Fruit fly (Drosophila melanogaster) whole organism, embryonic: ENCODE measurements around the gene SelG.
A peak's percentile ranks its signal among the peaks of the same experiment; 100 is the strongest.

ENCODE experiments used
- CG15269 ChIP-seq: fragments of 200-800 bp; sonication (Bioruptor generic); optimal IDR thresholded peaks from 2 replicates; lab custom pipeline; 2018; ENCODE audit warnings: missing biosample characterization, mild to moderate bottlenecking, missing genetic modification characterization, moderate library complexity
- CG15479 ChIP-seq: fragments of 200-800 bp; sonication (Bioruptor generic); optimal IDR thresholded peaks from 3 replicates; lab custom pipeline; 2019; ENCODE audit warnings: missing biosample characterization, mild to moderate bottlenecking, missing genetic modification characterization, moderate library complexity
- CG15601 ChIP-seq: fragments of 200-800 bp; sonication (Bioruptor generic); optimal IDR thresholded peaks from 3 replicates; lab custom pipeline; 2019; ENCODE audit warnings: missing biosample characterization, mild to moderate bottlenecking, missing genetic modification characterization, moderate library complexity
- CG1603 ChIP-seq: fragments of 200-800 bp; sonication (Bioruptor generic); optimal IDR thresholded peaks from 2 replicates; lab custom pipeline; 2019; ENCODE audit warnings: missing biosample characterization, mild to moderate bottlenecking, missing genetic modification characterization, moderate library complexity
- CG16779 ChIP-seq: fragments of 200-800 bp; sonication (Bioruptor generic); IDR thresholded peaks from 2 replicates; pipeline ENCODE4 v1.3.6; 2022; ENCODE audit warnings: missing biosample characterization, missing genetic modification characterization
- CG31388 ChIP-seq: fragments of 200-800 bp; sonication (Bioruptor generic); optimal IDR thresholded peaks from 2 replicates; lab custom pipeline; 2016; ENCODE audit warnings: missing biosample characterization, missing genetic modification characterization
- CG32772 ChIP-seq: fragments of 200-800 bp; sonication (Bioruptor generic); IDR thresholded peaks from 2 replicates; pipeline ENCODE4 v1.3.6; 2022; ENCODE audit warnings: missing biosample characterization, missing genetic modification characterization
- CG34422 ChIP-seq: fragments of 200-800 bp; sonication (Bioruptor generic); IDR thresholded peaks from 3 replicates; pipeline ENCODE4 v1.3.6; 2022; ENCODE audit warnings: missing biosample characterization, missing genetic modification characterization
- CG7786 ChIP-seq: fragments of 200-800 bp; sonication (Bioruptor generic); optimal IDR thresholded peaks from 2 replicates; lab custom pipeline; 2016; ENCODE audit warnings: missing biosample characterization, missing genetic modification characterization
- Hey ChIP-seq: fragments of 200-800 bp; sonication (Bioruptor generic); optimal IDR thresholded peaks from 3 replicates; lab custom pipeline; 2018; ENCODE audit warnings: missing biosample characterization, mild to moderate bottlenecking, missing genetic modification characterization
- Ptx1 ChIP-seq: fragments of 200-800 bp; sonication (Bioruptor generic); IDR thresholded peaks from 2 replicates; pipeline ENCODE4 v1.3.6; 2022; ENCODE audit warnings: missing biosample characterization, missing genetic modification characterization
- fd96Cb ChIP-seq: fragments of 200-800 bp; sonication (Bioruptor generic); optimal IDR thresholded peaks from 2 replicates; lab custom pipeline; 2018; ENCODE audit warnings: missing biosample characterization, mild to moderate bottlenecking, missing genetic modification characterization, moderate library complexity

- TF ChIP-seq CG15601 (no peak), fd96Cb (tag; lab: Kevin White, UChicago) (no peak), CG16779 (no peak), Hey (tag; lab: Kevin White, UChicago) (no peak), CG1603 (tag; lab: Kevin White, UChicago) (no peak), CG15479 (GFP tag; lab: Kevin White, UChicago) (no peak), CG31388 (GFP tag; lab: Kevin White, UChicago) (no peak), CG15269 (tag; lab: Kevin White, UChicago) (peak; percentile 13), Ptx1 (GFP tag; lab: Robert Waterston, UW) (no peak), CG34422 (GFP tag; lab: Robert Waterston, UW) (no peak), CG32772 (GFP tag; lab: Robert Waterston, UW) (no peak), CG7786 (GFP tag; lab: Kevin White, UChicago) (no peak)
These were observed 45.2 kb upstream of the SelG start for dm6 chrX:11841702-11842378.
